Worm (Caenorhabditis elegans): ENCODE data around the gene fbxb-79.

ce11 chrIV:11162451-11162850 is 26.9 kb downstream of the fbxb-79 start, which contains the start of gene fbxb-9:
- TF ChIP-seq pqm-1 (tag; optimal IDR thresholded peaks at IDR 0.05) (no peak), zip-4 (GFP tag; optimal IDR thresholded peaks at IDR 0.05) (no peak), lin-39 (tag; optimal IDR thresholded peaks at IDR 0.05) (no peak), lir-3 (tag; optimal IDR thresholded peaks at IDR 0.05; ENCODE audit: poor library complexity) (no peak), ceh-88 (GFP tag; IDR thresholded peaks at IDR 0.05) (no peak), aha-1 (tag; optimal IDR thresholded peaks at IDR 0.05) (no peak), lin-13 (GFP tag; optimal IDR thresholded peaks at IDR 0.05) (no peak)
